Fruit fly (Drosophila melanogaster): ENCODE measurements around the gene fusl.

DNA sequence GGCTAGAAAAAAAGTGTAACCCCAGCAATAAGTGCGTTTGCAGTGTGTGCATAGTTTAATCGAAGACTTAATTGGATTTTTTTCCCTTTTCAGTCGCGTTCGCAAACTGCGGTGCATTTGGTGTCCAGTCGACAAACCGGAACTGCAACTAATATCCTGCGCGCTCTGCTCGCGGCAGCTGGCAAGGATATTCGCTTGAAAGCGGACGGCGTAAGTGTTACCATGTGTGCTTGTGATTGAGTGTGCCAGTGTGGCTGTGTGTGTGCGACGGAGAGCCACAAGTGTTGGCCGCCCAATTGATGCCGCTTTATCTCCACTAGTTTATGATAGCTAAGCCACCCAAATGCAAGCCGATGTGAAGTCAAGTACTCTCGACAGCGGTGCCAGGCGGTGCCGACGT lies 15.6 kb upstream of the fusl start:
- TF ChIP-seq Dll (optimal IDR thresholded peaks at IDR 0.05) (no peak), pan (optimal IDR thresholded peaks at IDR 0.05) (no peak), CG8478 (optimal IDR thresholded peaks at IDR 0.05) (no peak), usp (GFP tag; optimal IDR thresholded peaks at IDR 0.05) (no peak), EcR (GFP tag; optimal IDR thresholded peaks at IDR 0.05) (no peak)

Measured in whole organism.